Fruit fly (Drosophila melanogaster) whole organism, adult: ENCODE results near the gene CG6126.
A peak's percentile ranks its signal among the peaks of the same experiment; 100 is the strongest.

Experiments
- CG11617 ChIP-seq: fragments of 200-800 bp; sonication (Bioruptor generic); optimal IDR thresholded peaks from 2 replicates; lab custom pipeline; 2017; ENCODE audit warnings: mild to moderate bottlenecking, missing biosample characterization, missing genetic modification reagents, missing genetic modification characterization
- CG12768 ChIP-seq: fragments of 200-800 bp; sonication (Bioruptor generic); optimal IDR thresholded peaks from 2 replicates; lab custom pipeline; 2017; ENCODE audit warnings: missing biosample characterization, missing genetic modification characterization, mild to moderate bottlenecking, moderate library complexity, missing genetic modification reagents
- CG14711 ChIP-seq: fragments of 200-800 bp; sonication (Bioruptor generic); optimal IDR thresholded peaks from 2 replicates; lab custom pipeline; 2018; ENCODE audit warnings: missing biosample characterization, mild to moderate bottlenecking, missing genetic modification characterization, moderate library complexity
- CG1620 ChIP-seq: fragments of 200-800 bp; sonication (Bioruptor generic); optimal IDR thresholded peaks from 2 replicates; lab custom pipeline; 2016; ENCODE audit warnings: missing biosample characterization, missing genetic modification characterization
- CG33017 ChIP-seq: fragments of 200-800 bp; sonication (Bioruptor generic); optimal IDR thresholded peaks from 2 replicates; lab custom pipeline; 2018; ENCODE audit warnings: missing biosample characterization, mild to moderate bottlenecking, missing genetic modification characterization, moderate library complexity
- CG5204 ChIP-seq: fragments of 200-800 bp; sonication (Bioruptor generic); optimal IDR thresholded peaks from 2 replicates; lab custom pipeline; 2016; ENCODE audit warnings: missing biosample characterization, missing genetic modification characterization
- CG7045 ChIP-seq: fragments of 200-800 bp; sonication (Bioruptor generic); optimal IDR thresholded peaks from 2 replicates; lab custom pipeline; 2017; ENCODE audit warnings: missing biosample characterization, mild to moderate bottlenecking, missing genetic modification characterization
- CG7101 ChIP-seq: fragments of 200-800 bp; sonication (Bioruptor generic); optimal IDR thresholded peaks from 2 replicates; lab custom pipeline; 2018; ENCODE audit warnings: missing biosample characterization, mild to moderate bottlenecking, missing genetic modification characterization, moderate library complexity
- Clk ChIP-seq: fragments of 200-800 bp; sonication (Bioruptor generic); optimal IDR thresholded peaks from 2 replicates; lab custom pipeline; 2017; ENCODE audit warnings: missing biosample characterization, missing genetic modification characterization
- Crg-1 ChIP-seq: fragments of 200-800 bp; sonication (Bioruptor generic); optimal IDR thresholded peaks from 2 replicates; lab custom pipeline; 2016; ENCODE audit warnings: missing biosample characterization, missing genetic modification characterization
- Hr96 ChIP-seq: fragments of 200-800 bp; sonication (Bioruptor generic); optimal IDR thresholded peaks from 2 replicates; lab custom pipeline; 2016; ENCODE audit warnings: missing biosample characterization, missing genetic modification characterization
- Mnt ChIP-seq: fragments of 200-800 bp; sonication (Bioruptor generic); optimal IDR thresholded peaks from 2 replicates; lab custom pipeline; 2016; ENCODE audit warnings: missing biosample characterization, mild to moderate bottlenecking, missing genetic modification characterization
- bab1 ChIP-seq: fragments of 200-800 bp; sonication (Bioruptor generic); optimal IDR thresholded peaks from 3 replicates; lab custom pipeline; 2019; ENCODE audit warnings: missing biosample characterization, mild to moderate bottlenecking, missing genetic modification characterization, moderate library complexity
- cic ChIP-seq: fragments of 200-800 bp; sonication (Bioruptor generic); optimal IDR thresholded peaks from 2 replicates; lab custom pipeline; 2017; ENCODE audit warnings: missing biosample characterization, mild to moderate bottlenecking, missing genetic modification characterization, moderate library complexity
- cnc ChIP-seq, 2 experiments: fragments of >200 bp; optimal IDR thresholded peaks; 2 replicates each; lab custom pipeline; 2017
- kay ChIP-seq: fragments of 200-800 bp; sonication (Bioruptor generic); peaks from one replicate; lab custom pipeline; 2016; ENCODE audit warnings: missing biosample characterization, missing genetic modification characterization, borderline replicate concordance
- ovo ChIP-seq: fragments of 200-800 bp; sonication (Bioruptor generic); optimal IDR thresholded peaks from 2 replicates; lab custom pipeline; 2016; ENCODE audit warnings: missing biosample characterization, missing genetic modification characterization
- pad ChIP-seq: fragments of 200-800 bp; sonication (Bioruptor generic); optimal IDR thresholded peaks from 3 replicates; lab custom pipeline; 2017; ENCODE audit warnings: missing biosample characterization, missing genetic modification characterization, mild to moderate bottlenecking, moderate library complexity, missing genetic modification reagents
- tj ChIP-seq: fragments of 200-800 bp; sonication (Bioruptor generic); optimal IDR thresholded peaks from 3 replicates; lab custom pipeline; 2017; ENCODE audit warnings: missing biosample characterization, mild to moderate bottlenecking, missing genetic modification characterization, moderate library complexity
- toe ChIP-seq: fragments of 200-800 bp; sonication (Bioruptor generic); optimal IDR thresholded peaks from 2 replicates; lab custom pipeline; 2016; ENCODE audit warnings: missing biosample characterization, missing genetic modification characterization

CG6126 gene

DNA sequence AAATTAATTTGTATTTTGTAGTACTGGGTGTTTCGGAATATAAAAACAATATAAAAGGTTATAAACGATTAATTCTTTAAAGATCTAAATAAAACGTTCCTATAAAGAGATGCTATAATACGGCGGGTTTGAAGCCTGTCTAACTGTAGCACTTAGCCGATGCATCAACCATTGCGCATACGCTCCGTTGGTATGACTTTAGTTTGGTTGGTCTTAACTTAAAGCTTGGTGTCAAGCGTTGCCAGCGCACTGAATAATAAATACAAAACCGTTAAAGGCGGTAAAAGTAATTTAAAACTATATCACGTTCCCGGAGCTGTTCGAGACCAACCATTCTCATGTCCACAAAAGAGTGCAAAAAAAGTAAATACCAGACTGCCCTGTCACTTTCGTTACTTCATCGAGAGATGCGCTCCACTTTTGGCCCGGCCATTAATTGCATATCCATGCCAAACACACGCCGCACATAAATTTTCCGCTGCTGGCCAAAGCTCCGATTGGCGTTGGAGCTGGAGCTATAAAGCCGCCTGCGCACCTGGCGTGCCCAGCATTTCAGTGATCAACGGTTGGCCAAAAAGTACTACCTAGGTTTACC is 22.3 kb downstream of the CG6126 start, which contains the start of gene CG8927:
Gene CG8927, plus strand, starts transcription at position 545 of the 595 bp plus-strand sequence.
- TF ChIP-seq CG7101 (tag; lab: Kevin White, UChicago) (no peak), Clk (no peak), CG7045 (no peak), pad (GFP tag; lab: Kevin White, UChicago) (no peak), kay (GFP tag; lab: Kevin White, UChicago) (no peak), tj (GFP tag; lab: Kevin White, UChicago) (no peak)

DNA sequence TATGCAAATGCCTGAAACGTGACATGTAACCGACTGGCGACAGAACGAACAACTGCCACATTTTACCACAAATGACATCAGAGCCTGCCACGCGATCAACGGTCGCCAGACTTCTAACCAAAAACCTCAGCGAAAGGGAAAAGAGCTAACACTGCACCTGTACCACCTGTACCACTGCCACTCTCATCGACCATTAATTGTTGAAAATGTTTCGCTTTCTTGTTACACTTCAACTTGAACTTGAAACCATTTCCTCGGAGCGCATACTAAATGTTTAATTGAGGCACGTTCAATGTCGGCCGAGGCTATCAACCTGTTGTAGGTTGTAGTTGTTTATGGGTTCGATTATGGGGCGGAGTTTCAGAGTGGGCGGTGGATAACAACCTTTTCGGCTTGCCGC is 26.4 kb downstream of the CG6126 start:
- no peak for TF ChIP-seq CG12768 (GFP tag; lab: Kevin White, UChicago)
- no peak for TF ChIP-seq kay (GFP tag; lab: Kevin White, UChicago)
- TF ChIP-seq CG7101 (tag; lab: Kevin White, UChicago): no peak
- no peak for TF ChIP-seq Crg-1 (GFP tag; lab: Kevin White, UChicago)
- TF ChIP-seq CG7045: no peak
- TF ChIP-seq ovo (GFP tag; lab: Kevin White, UChicago): no peak
- no peak for TF ChIP-seq bab1 (GFP tag; lab: Kevin White, UChicago)
- TF ChIP-seq CG1620: no peak
- no peak for TF ChIP-seq tj (GFP tag; lab: Kevin White, UChicago)
- no peak for TF ChIP-seq cic
- no peak for TF ChIP-seq pad (GFP tag; lab: Kevin White, UChicago)
- TF ChIP-seq CG14711 (tag; lab: Kevin White, UChicago): no peak
- TF ChIP-seq CG33017 (tag; lab: Kevin White, UChicago): no peak

DNA sequence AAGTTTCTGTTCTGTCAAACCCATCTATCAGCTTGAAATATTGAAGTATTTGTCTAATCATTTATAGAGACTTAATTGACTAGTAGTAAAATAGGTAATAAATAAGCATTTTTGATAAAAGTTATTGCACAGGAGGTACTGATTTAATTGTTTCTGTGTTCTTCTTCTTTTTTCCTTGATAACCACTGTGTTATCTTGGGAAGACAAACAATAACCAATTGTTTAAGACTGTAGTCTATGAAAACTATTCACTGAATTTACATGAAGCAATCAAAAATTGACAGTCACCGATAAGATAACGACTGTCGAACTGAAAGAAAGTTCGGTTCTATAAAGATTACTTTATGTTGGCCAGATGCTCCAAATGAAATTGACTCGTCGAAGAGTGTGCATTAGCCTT is 29.4 kb downstream of the CG6126 start:
- TF ChIP-seq cic (no peak), CG11617 (no peak), ovo (GFP tag; lab: Kevin White, UChicago) (no peak), CG7101 (tag; lab: Kevin White, UChicago) (no peak), bab1 (GFP tag; lab: Kevin White, UChicago) (no peak), CG1620 (no peak), Clk (no peak), CG12768 (GFP tag; lab: Kevin White, UChicago) (no peak), CG14711 (tag; lab: Kevin White, UChicago) (no peak), CG5204 (GFP tag; lab: Kevin White, UChicago) (no peak), Crg-1 (GFP tag; lab: Kevin White, UChicago) (no peak), toe (GFP tag; lab: Kevin White, UChicago) (no peak), pad (GFP tag; lab: Kevin White, UChicago) (no peak), tj (GFP tag; lab: Kevin White, UChicago) (no peak), cnc (optimal IDR thresholded peaks at IDR 0.05; lab: Kevin White, UChicago) (no peak), Mnt (GFP tag; lab: Kevin White, UChicago) (no peak), kay (GFP tag; lab: Kevin White, UChicago) (no peak), Hr96 (GFP tag; lab: Kevin White, UChicago) (no peak), CG7045 (no peak), CG33017 (tag; lab: Kevin White, UChicago) (no peak)

DNA sequence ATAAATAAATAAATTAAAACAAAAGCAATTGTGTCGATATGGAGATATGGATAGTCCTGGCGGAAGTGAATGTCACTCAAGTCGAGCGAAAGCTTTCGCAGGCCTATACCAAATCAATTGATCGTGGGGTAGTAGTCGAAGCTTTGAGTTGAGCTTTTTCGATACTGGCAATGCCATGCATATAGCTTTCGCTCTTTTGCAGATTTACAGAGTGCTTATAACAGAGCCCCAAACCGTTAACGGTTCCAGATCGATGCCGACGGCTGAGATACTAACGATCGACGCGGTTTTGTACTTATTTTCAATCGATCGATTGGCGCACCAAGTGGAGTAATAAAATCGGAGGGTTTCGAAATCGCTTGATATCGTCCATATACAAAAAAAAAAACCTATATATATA is 31.1 kb downstream of the CG6126 start, which contains the start of gene CG8925:
Gene CG8925, plus strand, starts transcription at position 245 of the 400 bp plus-strand sequence.
- TF ChIP-seq cnc (optimal IDR thresholded peaks at IDR 0.05; lab: Kevin White, UChicago) (no peak), CG7045 (no peak), CG12768 (GFP tag; lab: Kevin White, UChicago) (no peak), Mnt (GFP tag; lab: Kevin White, UChicago) (no peak), Crg-1 (GFP tag; lab: Kevin White, UChicago) (no peak), kay (GFP tag; lab: Kevin White, UChicago) (no peak), toe (GFP tag; lab: Kevin White, UChicago) (no peak), CG1620 (no peak), pad (GFP tag; lab: Kevin White, UChicago) (no peak), Hr96 (GFP tag; lab: Kevin White, UChicago) (no peak)

DNA sequence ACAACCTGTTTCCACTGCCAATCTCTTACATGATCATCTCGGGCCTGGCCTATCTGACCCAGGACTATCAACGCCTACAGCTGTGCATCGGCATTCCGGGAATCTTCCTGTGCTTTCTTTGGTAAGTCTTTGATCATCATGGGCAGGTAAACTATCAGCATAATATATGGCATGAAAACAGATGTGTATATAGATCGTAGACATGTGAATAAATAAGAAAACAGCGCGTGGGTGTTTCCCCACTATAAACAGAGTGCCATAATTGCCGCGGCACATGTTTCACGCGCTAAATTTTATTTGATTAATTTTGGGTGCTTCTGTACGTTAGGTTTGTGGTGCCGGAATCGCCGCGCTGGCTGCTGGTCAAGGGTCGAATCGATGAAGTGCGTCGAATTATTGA is 34.8 kb downstream of the CG6126 start:
- TF ChIP-seq ovo (GFP tag; lab: Kevin White, UChicago) (no peak), Hr96 (GFP tag; lab: Kevin White, UChicago) (no peak), CG5204 (GFP tag; lab: Kevin White, UChicago) (no peak), Crg-1 (GFP tag; lab: Kevin White, UChicago) (no peak), cic (no peak), Mnt (GFP tag; lab: Kevin White, UChicago) (no peak), kay (GFP tag; lab: Kevin White, UChicago) (no peak), CG11617 (no peak), CG7045 (no peak), CG7101 (tag; lab: Kevin White, UChicago) (no peak), pad (GFP tag; lab: Kevin White, UChicago) (no peak), CG12768 (GFP tag; lab: Kevin White, UChicago) (no peak), CG14711 (tag; lab: Kevin White, UChicago) (no peak), CG33017 (tag; lab: Kevin White, UChicago) (no peak), Clk (no peak), CG1620 (no peak), cnc (optimal IDR thresholded peaks at IDR 0.05; lab: Kevin White, UChicago) (no peak)

DNA sequence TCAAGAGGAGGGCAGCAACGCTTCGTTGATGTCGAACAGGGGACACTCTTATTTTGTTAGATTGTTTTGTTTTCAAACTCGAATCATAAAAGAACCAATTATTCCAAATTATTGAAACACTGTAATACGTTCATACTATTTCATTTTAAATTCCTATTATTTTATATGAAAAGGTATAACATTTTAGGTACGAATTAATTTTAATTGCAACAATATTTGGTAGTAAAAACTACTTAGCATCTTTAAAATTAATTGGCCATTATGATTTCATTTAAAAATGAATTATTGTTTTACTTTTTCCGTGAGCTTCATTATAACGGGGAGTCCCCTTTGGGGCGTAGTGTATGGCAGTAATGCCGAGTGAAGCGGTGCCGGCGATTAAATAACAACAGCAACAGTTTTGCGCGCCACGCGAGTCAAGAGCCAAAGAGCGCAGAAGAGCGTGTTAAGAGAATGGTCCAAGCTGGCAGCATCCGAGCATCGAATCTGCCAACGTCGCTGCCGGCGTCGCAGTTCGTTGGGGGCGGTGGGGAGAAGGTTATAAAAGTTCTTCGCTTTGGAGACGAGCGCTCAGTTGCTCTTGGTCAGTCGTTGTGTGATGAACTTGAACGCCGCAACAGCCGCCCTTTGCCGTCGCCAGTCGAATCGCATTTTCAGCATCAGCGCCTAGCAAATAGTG is 45.2 kb downstream of the CG6126 start:
- TF ChIP-seq ovo (GFP tag; lab: Kevin White, UChicago) (no peak), CG7045 (peak; percentile 8), tj (GFP tag; lab: Kevin White, UChicago) (no peak), CG33017 (tag; lab: Kevin White, UChicago) (no peak), pad (GFP tag; lab: Kevin White, UChicago) (no peak), CG5204 (GFP tag; lab: Kevin White, UChicago) (peak; percentile 33), bab1 (GFP tag; lab: Kevin White, UChicago) (no peak), Clk (no peak), kay (GFP tag; lab: Kevin White, UChicago) (no peak), CG14711 (tag; lab: Kevin White, UChicago) (no peak), CG11617 (peak; percentile 7), cnc (optimal IDR thresholded peaks at IDR 0.05; lab: Kevin White, UChicago) (no peak), Mnt (GFP tag; lab: Kevin White, UChicago) (peak; percentile 5), CG7101 (tag; lab: Kevin White, UChicago) (no peak)
